Worm (Caenorhabditis elegans) whole organism, early embryonic: Measurements from ENCODE around the gene Y11D7A.19.

Experiments used
- B0310.2 ChIP-seq: sonication (generic microtip); optimal IDR thresholded peaks from 2 replicates; lab custom pipeline; 2016; ENCODE audit warnings: mild to moderate bottlenecking, missing genetic modification characterization, missing compliant biosample characterization
- F13C5.2 ChIP-seq: sonication (generic microtip); optimal IDR thresholded peaks from 2 replicates; lab custom pipeline; 2017; ENCODE audit warnings: mild to moderate bottlenecking, missing genetic modification characterization, inconsistent platforms, missing compliant biosample characterization
- aly-1 ChIP-seq: sonication (generic microtip); optimal IDR thresholded peaks from 2 replicates; lab custom pipeline; 2016; ENCODE audit warnings: missing genetic modification characterization, missing compliant biosample characterization
- ama-1 ChIP-seq: fragments of 150-350 bp; optimal IDR thresholded peaks from 2 replicates; lab custom pipeline; 2014
- ceh-13 ChIP-seq: fragments of 200-800 bp; sonication (Bioruptor generic); optimal IDR thresholded peaks from 2 replicates; lab custom pipeline; 2018; ENCODE audit warnings: mild to moderate bottlenecking, missing genetic modification characterization, missing compliant biosample characterization
- ceh-36 ChIP-seq: sonication (generic microtip); optimal IDR thresholded peaks from 2 replicates; lab custom pipeline; 2016; ENCODE audit warnings: missing genetic modification characterization, inconsistent platforms, missing compliant biosample characterization
- ets-7 ChIP-seq: sonication (generic microtip); optimal IDR thresholded peaks from 2 replicates; lab custom pipeline; 2016; ENCODE audit warnings: missing genotype, missing genetic modification characterization, missing compliant biosample characterization
- flt-1 ChIP-seq: fragments of 200-800 bp; sonication (Bioruptor generic); IDR thresholded peaks from 2 replicates; pipeline ENCODE4 v1.3.6; 2022; ENCODE audit warnings: missing genetic modification characterization, missing compliant biosample characterization
- hmbx-1 ChIP-seq: sonication (generic microtip); optimal IDR thresholded peaks from 2 replicates; lab custom pipeline; 2016; ENCODE audit warnings: mild to moderate bottlenecking, missing genetic modification characterization, missing compliant biosample characterization
- hmg-4 ChIP-seq: fragments of 200-800 bp; sonication (Bioruptor generic); optimal IDR thresholded peaks from 2 replicates; lab custom pipeline; 2018; ENCODE audit warnings: mild to moderate bottlenecking, missing genetic modification characterization, missing compliant biosample characterization
- hnd-1 ChIP-seq: sonication (generic microtip); optimal IDR thresholded peaks from 2 replicates; lab custom pipeline; 2016; ENCODE audit warnings: missing genetic modification characterization, missing compliant biosample characterization
- pes-1 ChIP-seq: fragments of 200-800 bp; sonication (Bioruptor generic); IDR thresholded peaks from 2 replicates; pipeline ENCODE4 v1.3.6; 2022; ENCODE audit warnings: missing genetic modification reagents, missing genetic modification characterization, missing compliant biosample characterization
- scrt-1 ChIP-seq: fragments of 200-800 bp; sonication (Bioruptor generic); IDR thresholded peaks from 2 replicates; pipeline ENCODE4 v1.3.6; 2022; ENCODE audit warnings: missing genetic modification characterization, missing compliant biosample characterization
- sea-1 ChIP-seq: fragments of 200-800 bp; sonication (Bioruptor generic); conservative IDR thresholded peaks from 2 replicates; pipeline ENCODE4 v1.3.6; 2022; ENCODE audit warnings: missing genetic modification characterization, missing compliant biosample characterization
- tbx-11 ChIP-seq: fragments of 200-800 bp; sonication (Bioruptor generic); IDR thresholded peaks from 2 replicates; pipeline ENCODE4 v1.3.6; 2022; ENCODE audit warnings: missing genetic modification characterization, missing compliant biosample characterization
- tbx-37 ChIP-seq: fragments of 200-800 bp; sonication (Bioruptor generic); conservative IDR thresholded peaks from 2 replicates; pipeline ENCODE4 v1.3.6; 2022; ENCODE audit warnings: missing genetic modification reagents, missing genetic modification characterization, missing compliant biosample characterization
- tra-4 ChIP-seq: sonication (generic microtip); optimal IDR thresholded peaks from 2 replicates; lab custom pipeline; 2017; ENCODE audit warnings: missing genetic modification characterization, missing compliant biosample characterization

Y11D7A.19 gene

ce11 chrIV:9243670-9244069, 22.7 kb downstream of the Y11D7A.19 start, which contains the start of gene rab-28:
TSS of gene rab-28 (minus strand) at chrIV:9244012.
- no peak for TF ChIP-seq hmg-4 (GFP tag; lab: Kevin White, UChicago)
- no peak for TF ChIP-seq pes-1 (GFP tag; lab: Robert Waterston, UW)
- TF ChIP-seq hnd-1 = no peak
- TF ChIP-seq sea-1 (GFP tag; lab: Robert Waterston, UW) = no peak
- TF ChIP-seq tra-4 (tag; lab: Kevin White, UChicago) = no peak
- no peak for TF ChIP-seq tbx-11 (GFP tag; lab: Robert Waterston, UW)
- TF ChIP-seq tbx-37 (GFP tag; lab: Robert Waterston, UW) = no peak
- no peak for TF ChIP-seq F13C5.2
- TF ChIP-seq scrt-1 (GFP tag; lab: Robert Waterston, UW) = no peak
- no peak for TF ChIP-seq aly-1 (tag; lab: Kevin White, UChicago)
- TF ChIP-seq ets-7 (tag; lab: Kevin White, UChicago) = no peak
- TF ChIP-seq ama-1 (lab: Kevin White, UChicago) = no peak
- no peak for TF ChIP-seq B0310.2 (tag; lab: Kevin White, UChicago)
- TF ChIP-seq ceh-13 (GFP tag; lab: Kevin White, UChicago) = no peak

DNA sequence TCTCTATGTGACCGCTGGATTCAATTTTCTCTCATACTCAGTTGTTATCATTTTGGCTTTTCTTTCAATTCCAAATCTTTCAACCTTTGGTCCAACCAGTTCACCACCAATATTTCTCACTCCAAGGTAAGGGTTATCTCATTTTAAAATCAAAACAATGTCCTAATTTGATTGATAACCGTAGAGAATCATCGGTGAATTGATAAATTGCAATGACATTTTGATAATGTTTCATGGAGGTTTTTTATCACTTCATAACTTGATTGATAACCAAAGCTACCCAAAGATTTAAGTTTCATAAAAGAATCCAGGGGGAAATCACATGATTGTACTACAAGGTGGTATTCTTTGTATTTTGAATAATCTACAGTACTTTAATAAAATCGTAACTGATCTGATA, 27.2 kb downstream of the Y11D7A.19 start:
- TF ChIP-seq ama-1 (lab: Kevin White, UChicago) (no peak), tbx-37 (GFP tag; lab: Robert Waterston, UW) (no peak), pes-1 (GFP tag; lab: Robert Waterston, UW) (no peak), scrt-1 (GFP tag; lab: Robert Waterston, UW) (no peak), flt-1 (GFP tag; lab: Robert Waterston, UW) (no peak), tbx-11 (GFP tag; lab: Robert Waterston, UW) (no peak), ets-7 (tag; lab: Kevin White, UChicago) (no peak), tra-4 (tag; lab: Kevin White, UChicago) (no peak), aly-1 (tag; lab: Kevin White, UChicago) (no peak), hmbx-1 (tag; lab: Kevin White, UChicago) (no peak), B0310.2 (tag; lab: Kevin White, UChicago) (no peak), F13C5.2 (no peak)

ce11 chrIV:9232421-9233141, 33.8 kb downstream of the Y11D7A.19 start, which contains the start of gene Y11D7A.3:
TSS of gene Y11D7A.3 (plus strand) at chrIV:9233091.
- TF ChIP-seq hmbx-1 (tag; lab: Kevin White, UChicago) = no peak
- no peak for TF ChIP-seq B0310.2 (tag; lab: Kevin White, UChicago)
- TF ChIP-seq ceh-13 (GFP tag; lab: Kevin White, UChicago) = no peak
- TF ChIP-seq ets-7 (tag; lab: Kevin White, UChicago) = no peak
- TF ChIP-seq hnd-1 = no peak
- no peak for TF ChIP-seq tra-4 (tag; lab: Kevin White, UChicago)
- TF ChIP-seq aly-1 (tag; lab: Kevin White, UChicago) = no peak
- no peak for TF ChIP-seq flt-1 (GFP tag; lab: Robert Waterston, UW)
- TF ChIP-seq pes-1 (GFP tag; lab: Robert Waterston, UW) = no peak
- no peak for TF ChIP-seq sea-1 (GFP tag; lab: Robert Waterston, UW)
- TF ChIP-seq tbx-37 (GFP tag; lab: Robert Waterston, UW) = no peak
- no peak for TF ChIP-seq hmg-4 (GFP tag; lab: Kevin White, UChicago)
- no peak for TF ChIP-seq tbx-11 (GFP tag; lab: Robert Waterston, UW)
- no peak for TF ChIP-seq ceh-36 (tag; lab: Kevin White, UChicago)
- TF ChIP-seq ama-1 (lab: Kevin White, UChicago) = no peak
- no peak for TF ChIP-seq scrt-1 (GFP tag; lab: Robert Waterston, UW)
- no peak for TF ChIP-seq F13C5.2

DNA sequence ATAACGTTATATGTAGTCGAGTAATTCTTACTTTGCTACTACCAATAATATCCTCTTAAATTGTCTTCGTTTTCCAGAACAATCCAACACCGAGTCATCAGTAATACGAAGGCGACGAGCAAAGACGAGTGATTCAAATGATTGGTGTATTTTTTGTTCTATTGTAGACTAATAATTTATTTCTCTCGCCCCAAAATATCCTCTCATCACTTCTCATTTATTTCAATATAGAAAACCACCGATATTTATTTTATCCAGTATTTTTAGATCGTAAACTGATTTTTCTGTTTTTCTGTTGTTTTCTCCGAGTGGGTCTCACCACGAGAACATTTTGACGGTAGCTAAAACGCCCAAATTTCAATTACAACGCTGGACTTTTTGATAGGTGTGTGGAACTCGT, 38.7 kb downstream of the Y11D7A.19 start:
- no peak for TF ChIP-seq tbx-37 (GFP tag; lab: Robert Waterston, UW)
- no peak for TF ChIP-seq hmbx-1 (tag; lab: Kevin White, UChicago)
- no peak for TF ChIP-seq hmg-4 (GFP tag; lab: Kevin White, UChicago)
- TF ChIP-seq aly-1 (tag; lab: Kevin White, UChicago) = no peak
- TF ChIP-seq flt-1 (GFP tag; lab: Robert Waterston, UW) = no peak
- no peak for TF ChIP-seq ceh-36 (tag; lab: Kevin White, UChicago)
- no peak for TF ChIP-seq F13C5.2
- TF ChIP-seq hnd-1 = no peak
- no peak for TF ChIP-seq B0310.2 (tag; lab: Kevin White, UChicago)
- TF ChIP-seq sea-1 (GFP tag; lab: Robert Waterston, UW) = no peak
- no peak for TF ChIP-seq pes-1 (GFP tag; lab: Robert Waterston, UW)
- no peak for TF ChIP-seq ceh-13 (GFP tag; lab: Kevin White, UChicago)
- TF ChIP-seq scrt-1 (GFP tag; lab: Robert Waterston, UW) = no peak
- TF ChIP-seq tra-4 (tag; lab: Kevin White, UChicago) = no peak
- no peak for TF ChIP-seq tbx-11 (GFP tag; lab: Robert Waterston, UW)
- no peak for TF ChIP-seq ama-1 (lab: Kevin White, UChicago)
- TF ChIP-seq ets-7 (tag; lab: Kevin White, UChicago) = no peak

- TF ChIP-seq sea-1 (GFP tag; lab: Robert Waterston, UW) (no peak), F13C5.2 (no peak), flt-1 (GFP tag; lab: Robert Waterston, UW) (no peak), hmbx-1 (tag; lab: Kevin White, UChicago) (no peak), hmg-4 (GFP tag; lab: Kevin White, UChicago) (no peak), aly-1 (tag; lab: Kevin White, UChicago) (no peak), pes-1 (GFP tag; lab: Robert Waterston, UW) (no peak), ama-1 (lab: Kevin White, UChicago) (no peak), scrt-1 (GFP tag; lab: Robert Waterston, UW) (no peak), ets-7 (tag; lab: Kevin White, UChicago) (no peak), B0310.2 (tag; lab: Kevin White, UChicago) (no peak), tbx-11 (GFP tag; lab: Robert Waterston, UW) (no peak), hnd-1 (no peak), ceh-13 (GFP tag; lab: Kevin White, UChicago) (no peak), tra-4 (tag; lab: Kevin White, UChicago) (no peak), ceh-36 (tag; lab: Kevin White, UChicago) (no peak), tbx-37 (GFP tag; lab: Robert Waterston, UW) (no peak)
Observed at ce11 chrIV:9224825-9225224, 41.5 kb downstream of the Y11D7A.19 start, which contains the start of gene C46C2.3. TSS of gene C46C2.3 (plus strand) at chrIV:9225125.
